Worm (Caenorhabditis elegans) whole organism, L1 larva: ENCODE results near the gene feh-1.
A peak's percentile ranks its signal among the peaks of the same experiment; 100 is the strongest.

Source experiments
- C04F5.9 ChIP-seq: sonication (generic microtip); optimal IDR thresholded peaks from 2 replicates; lab custom pipeline; 2016; ENCODE audit warnings: missing genetic modification characterization, missing compliant biosample characterization
- C16A3.4 ChIP-seq: fragments of 150-350 bp; optimal IDR thresholded peaks from 2 replicates; lab custom pipeline; 2014; ENCODE audit warnings: missing biosample characterization, missing genetic modification characterization
- Y116A8C.19 ChIP-seq: sonication (generic microtip); optimal IDR thresholded peaks from 2 replicates; lab custom pipeline; 2016; ENCODE audit warnings: missing compliant biosample characterization, missing genetic modification characterization, borderline replicate concordance
- aha-1 ChIP-seq: fragments of 150-350 bp; optimal IDR thresholded peaks from 2 replicates; lab custom pipeline; 2014; ENCODE audit warnings: missing biosample characterization, missing genetic modification characterization
- aly-2 ChIP-seq: fragments of 150-350 bp; optimal IDR thresholded peaks from 2 replicates; lab custom pipeline; 2014; ENCODE audit warnings: missing biosample characterization, missing genetic modification characterization
- ama-1 ChIP-seq: fragments of 150-350 bp; optimal IDR thresholded peaks from 2 replicates; lab custom pipeline; 2014
- blmp-1 ChIP-seq: fragments of 150-350 bp; optimal IDR thresholded peaks from 2 replicates; lab custom pipeline; 2014; ENCODE audit warnings: missing biosample characterization, missing genetic modification characterization
- ceh-8 ChIP-seq: fragments of 200-800 bp; sonication (Bioruptor generic); optimal IDR thresholded peaks from 2 replicates; lab custom pipeline; 2018; ENCODE audit warnings: mild to moderate bottlenecking, missing genetic modification characterization, moderate library complexity, missing compliant biosample characterization
- ceh-88 ChIP-seq: fragments of 200-800 bp; sonication (Bioruptor generic); IDR thresholded peaks from 2 replicates; pipeline ENCODE4 v1.3.6; 2022; ENCODE audit warnings: missing genetic modification characterization, missing compliant biosample characterization
- ceh-90 ChIP-seq: sonication (generic microtip); optimal IDR thresholded peaks from 2 replicates; lab custom pipeline; 2016; ENCODE audit warnings: missing genetic modification characterization, missing compliant biosample characterization
- ces-1 ChIP-seq: fragments of 150-350 bp; optimal IDR thresholded peaks from 2 replicates; lab custom pipeline; 2014; ENCODE audit warnings: missing biosample characterization, missing genetic modification reagents, missing genetic modification characterization
- dpl-1 ChIP-seq, 3 experiments: fragments of 150-350 bp in 2 of 3; sonication (generic microtip) in 1 of 3; optimal IDR thresholded peaks; 2 replicates each; lab custom pipeline; 2014 to 2017; ENCODE audit warnings: missing biosample characterization in 3 of 3, missing genetic modification characterization in 3 of 3, missing genetic modification reagents in 3 of 3
- efl-1 ChIP-seq, 4 experiments: fragments of 150-350 bp; optimal IDR thresholded peaks in 3 of 4; peaks in 1 of 4; 1 replicate in 1 of 4; 2 replicates in 3 of 4; lab custom pipeline; 2014; ENCODE audit warnings: missing biosample characterization in 2 of 4, missing genetic modification characterization in 2 of 4, missing genetic modification reagents in 2 of 4
- egl-13 ChIP-seq: sonication (generic microtip); optimal IDR thresholded peaks from 2 replicates; lab custom pipeline; 2016; ENCODE audit warnings: missing genotype, missing genetic modification reagents, missing genetic modification characterization, missing compliant biosample characterization
- egl-27 ChIP-seq, 2 experiments: fragments of 150-350 bp in 1 of 2; sonication (generic microtip); optimal IDR thresholded peaks; 3 replicates each; lab custom pipeline; 2017 to 2018; ENCODE audit warnings: missing biosample characterization in 2 of 2, missing genetic modification characterization in 2 of 2, missing genetic modification reagents in 2 of 2
- elt-2 ChIP-seq: sonication (generic microtip); optimal IDR thresholded peaks from 2 replicates; lab custom pipeline; 2016; ENCODE audit warnings: missing genetic modification characterization, mild to moderate bottlenecking, inconsistent platforms, missing compliant biosample characterization, missing genetic modification reagents
- elt-3 ChIP-seq, 6 experiments: fragments of 150-350 bp in 1 of 6; sonication (generic microtip); optimal IDR thresholded peaks; 2 replicates each; lab custom pipeline; 2017 to 2018; ENCODE audit warnings: missing biosample characterization in 6 of 6, missing genetic modification characterization in 6 of 6, inconsistent platforms in 1 of 6
- fkh-4 ChIP-seq: sonication (generic microtip); optimal IDR thresholded peaks from 2 replicates; lab custom pipeline; 2016; ENCODE audit warnings: missing compliant biosample characterization, missing genetic modification characterization, borderline replicate concordance
- fkh-8 ChIP-seq: sonication (generic microtip); optimal IDR thresholded peaks from 2 replicates; lab custom pipeline; 2016; ENCODE audit warnings: mild to moderate bottlenecking, missing genetic modification characterization, missing compliant biosample characterization
- grh-1 ChIP-seq: fragments of 200-800 bp; sonication (Bioruptor generic); IDR thresholded peaks from 2 replicates; pipeline ENCODE4 v1.3.6; 2022; ENCODE audit warnings: missing genetic modification reagents, missing genetic modification characterization, missing compliant biosample characterization
- hlh-4 ChIP-seq: sonication (generic microtip); optimal IDR thresholded peaks from 2 replicates; lab custom pipeline; 2016; ENCODE audit warnings: mild to moderate bottlenecking, missing genetic modification characterization, missing compliant biosample characterization
- hpl-2 ChIP-seq: fragments of 150-350 bp; optimal IDR thresholded peaks from 2 replicates; lab custom pipeline; 2014; ENCODE audit warnings: missing biosample characterization, missing genetic modification reagents, missing genetic modification characterization
- irx-1 ChIP-seq: sonication (generic microtip); optimal IDR thresholded peaks from 2 replicates; lab custom pipeline; 2016; ENCODE audit warnings: missing genetic modification characterization, missing compliant biosample characterization
- lin-13 ChIP-seq: fragments of 150-350 bp; optimal IDR thresholded peaks from 2 replicates; lab custom pipeline; 2014; ENCODE audit warnings: missing biosample characterization, missing genetic modification reagents, missing genetic modification characterization
- lin-35 ChIP-seq, 2 experiments: fragments of 150-350 bp; optimal IDR thresholded peaks; 2 replicates each; lab custom pipeline; 2014; ENCODE audit warnings: missing biosample characterization in 2 of 2, missing genetic modification characterization in 2 of 2, missing genetic modification reagents in 2 of 2
- lin-39 ChIP-seq: fragments of 150-350 bp; optimal IDR thresholded peaks from 2 replicates; lab custom pipeline; 2014; ENCODE audit warnings: missing biosample characterization, missing genetic modification reagents, missing genetic modification characterization
- lsy-2 ChIP-seq, 2 experiments: fragments of 150-350 bp; optimal IDR thresholded peaks; 2 replicates each; lab custom pipeline; 2014; ENCODE audit warnings: missing biosample characterization in 2 of 2, missing genetic modification characterization in 2 of 2
- mep-1 ChIP-seq: fragments of 150-350 bp; optimal IDR thresholded peaks from 2 replicates; lab custom pipeline; 2014; ENCODE audit warnings: missing biosample characterization, missing genetic modification characterization
- nhr-12 ChIP-seq: sonication (generic microtip); optimal IDR thresholded peaks from 2 replicates; lab custom pipeline; 2017; ENCODE audit warnings: missing biosample characterization, missing genetic modification characterization
- nhr-237 ChIP-seq: fragments of 150-350 bp; optimal IDR thresholded peaks from 2 replicates; lab custom pipeline; 2014; ENCODE audit warnings: missing biosample characterization, missing genetic modification characterization
- nhr-28 ChIP-seq: fragments of 150-350 bp; optimal IDR thresholded peaks from 2 replicates; lab custom pipeline; 2014; ENCODE audit warnings: missing biosample characterization, missing genetic modification characterization
- nhr-76 ChIP-seq: sonication (generic microtip); optimal IDR thresholded peaks from 2 replicates; lab custom pipeline; 2017; ENCODE audit warnings: missing biosample characterization, missing genetic modification characterization
- nhr-77 ChIP-seq: fragments of 150-350 bp; optimal IDR thresholded peaks from 2 replicates; lab custom pipeline; 2014; ENCODE audit warnings: missing biosample characterization, missing genetic modification characterization
- nhr-85 ChIP-seq: sonication (generic microtip); peaks from one replicate; lab custom pipeline; 2016; ENCODE audit warnings: missing genetic modification characterization, inconsistent platforms, missing compliant biosample characterization
- pqm-1 ChIP-seq: sonication (generic microtip); optimal IDR thresholded peaks from 3 replicates; lab custom pipeline; 2017; ENCODE audit warnings: missing biosample characterization, missing genetic modification characterization
- skn-1 ChIP-seq: fragments of 150-350 bp; optimal IDR thresholded peaks from 2 replicates; lab custom pipeline; 2014; ENCODE audit warnings: missing biosample characterization, missing genetic modification characterization
- snpc-4 ChIP-seq: fragments of 150-350 bp; optimal IDR thresholded peaks from 2 replicates; lab custom pipeline; 2014; ENCODE audit warnings: missing biosample characterization, missing genetic modification characterization
- snu-23 ChIP-seq: sonication (generic microtip); optimal IDR thresholded peaks from 2 replicates; lab custom pipeline; 2016; ENCODE audit warnings: missing genetic modification characterization, missing compliant biosample characterization
- sup-37 ChIP-seq: fragments of 200-800 bp; sonication (Bioruptor generic); optimal IDR thresholded peaks from 2 replicates; lab custom pipeline; 2018; ENCODE audit warnings: mild to moderate bottlenecking, missing genetic modification characterization, missing compliant biosample characterization
- unc-130 ChIP-seq: fragments of 150-350 bp; optimal IDR thresholded peaks from 2 replicates; lab custom pipeline; 2017; ENCODE audit warnings: missing biosample characterization, missing genetic modification characterization, inconsistent platforms
- unc-62 ChIP-seq: fragments of 150-350 bp; optimal IDR thresholded peaks from 2 replicates; lab custom pipeline; 2014; ENCODE audit warnings: missing biosample characterization, missing genetic modification reagents, missing genetic modification characterization
- unc-86 ChIP-seq: sonication (generic microtip); optimal IDR thresholded peaks from 2 replicates; lab custom pipeline; 2016; ENCODE audit warnings: missing genetic modification characterization, missing compliant biosample characterization
- xbp-1 ChIP-seq: sonication (generic microtip); optimal IDR thresholded peaks from 2 replicates; lab custom pipeline; 2016; ENCODE audit warnings: missing genetic modification characterization, missing compliant biosample characterization
- zag-1 ChIP-seq: fragments of 150-350 bp; optimal IDR thresholded peaks from 2 replicates; lab custom pipeline; 2014; ENCODE audit warnings: missing biosample characterization, missing genetic modification characterization
- ztf-4 ChIP-seq: fragments of 150-350 bp; optimal IDR thresholded peaks from 2 replicates; lab custom pipeline; 2014; ENCODE audit warnings: missing biosample characterization, missing genetic modification characterization

Gene feh-1

DNA sequence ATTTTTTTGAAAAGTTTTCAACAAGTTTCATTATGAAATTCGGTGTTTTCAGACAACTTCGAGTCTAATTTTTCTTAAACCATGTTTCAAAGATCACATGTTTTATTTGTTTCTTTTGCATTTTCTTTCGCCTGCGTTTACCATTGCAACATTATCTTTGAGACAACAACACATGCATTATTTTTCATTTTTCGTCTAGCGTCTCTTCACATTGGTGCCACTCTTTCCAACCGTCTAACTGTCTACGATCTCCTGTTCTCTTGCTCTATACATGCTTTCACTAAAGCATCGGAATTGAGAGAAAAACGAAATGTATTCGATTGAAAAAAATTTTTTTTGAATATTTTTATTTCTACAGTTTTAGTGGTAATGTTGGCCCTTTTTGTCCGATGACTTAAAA is 28.8 kb downstream of the feh-1 start (continued):
- TF ChIP-seq fkh-4 (tag; lab: Kevin White, UChicago) (no peak), nhr-237 (tag; lab: Kevin White, UChicago) (no peak), aha-1 (tag; lab: Kevin White, UChicago) (no peak)

DNA sequence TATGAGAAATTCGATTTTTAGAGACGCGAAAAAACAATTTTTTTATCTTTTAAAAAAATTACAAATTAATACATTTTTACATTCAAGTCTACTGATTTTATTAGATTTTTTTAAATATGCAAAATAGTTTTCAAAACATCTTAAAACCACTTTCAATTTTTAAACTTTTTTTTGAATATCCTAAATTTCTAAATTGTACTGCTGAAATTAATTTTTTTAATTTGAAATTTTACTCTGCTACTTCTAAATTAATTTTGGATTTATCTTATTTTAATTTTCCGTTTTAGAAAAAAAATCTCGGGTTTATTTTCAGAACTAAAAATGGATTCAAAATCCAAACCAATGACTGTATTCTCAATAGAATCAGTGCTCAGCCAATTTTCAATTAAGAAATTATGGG is 29.3 kb downstream of the feh-1 start, which contains the start of gene Y71H2B.8:
TSS of gene Y71H2B.8 (plus strand) at position 301 of the 400 bp plus-strand sequence.
- TF ChIP-seq hpl-2 (GFP tag; lab: Kevin White, UChicago) = no peak
- TF ChIP-seq pqm-1 (tag; lab: Kevin White, UChicago) = no peak
- TF ChIP-seq Y116A8C.19 (tag; lab: Kevin White, UChicago) = no peak
- no peak for TF ChIP-seq grh-1 (GFP tag; lab: Robert Waterston, UW)
- TF ChIP-seq egl-27 (tag; optimal IDR thresholded peaks at IDR 0.05; lab: Kevin White, UChicago) = no peak
- TF ChIP-seq ceh-8 = no peak
- TF ChIP-seq lin-39 (tag; lab: Kevin White, UChicago) = no peak
- TF ChIP-seq blmp-1 (tag; lab: Kevin White, UChicago) = no peak
- TF ChIP-seq irx-1 (tag; lab: Kevin White, UChicago) = no peak
- TF ChIP-seq nhr-237 (tag; lab: Kevin White, UChicago) = no peak
- TF ChIP-seq xbp-1 (tag; lab: Kevin White, UChicago) = no peak
- TF ChIP-seq nhr-28 = no peak
- TF ChIP-seq egl-13 = no peak
- no peak for TF ChIP-seq mep-1 (tag; lab: Kevin White, UChicago)
- TF ChIP-seq skn-1 (tag; lab: Kevin White, UChicago) = no peak
- no peak for TF ChIP-seq snu-23 (GFP tag; lab: Kevin White, UChicago)
- TF ChIP-seq dpl-1 (GFP tag; optimal IDR thresholded peaks at IDR 0.05; lab: Kevin White, UChicago) = no peak
- TF ChIP-seq unc-62 (GFP tag; lab: Kevin White, UChicago) = no peak
- TF ChIP-seq lsy-2 (tag; optimal IDR thresholded peaks at IDR 0.05; lab: Kevin White, UChicago) = no peak
- TF ChIP-seq unc-86 = no peak

DNA sequence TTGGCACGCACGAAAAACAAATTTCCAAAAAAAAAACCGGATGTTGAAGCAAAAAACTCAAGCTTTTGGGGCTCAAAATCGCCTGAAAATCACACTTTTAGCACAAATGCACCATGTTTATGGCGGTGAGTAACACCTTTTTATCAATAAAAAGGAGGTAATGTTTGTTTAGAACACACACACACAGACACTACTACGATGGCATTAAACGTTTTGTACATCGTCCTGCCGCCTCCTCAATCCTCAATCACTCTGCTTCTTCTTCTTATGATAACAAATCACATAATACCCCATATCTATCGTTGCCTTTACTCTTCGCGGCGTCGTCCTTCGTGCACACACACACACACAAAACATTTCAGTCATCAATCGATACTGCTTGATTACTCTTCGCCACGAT is 36.5 kb downstream of the feh-1 start, which contains the start of gene gpa-17:
TSS of gene gpa-17 (plus strand) at position 363 of the 400 bp plus-strand sequence.
- TF ChIP-seq lin-13 (GFP tag; lab: Kevin White, UChicago) = no peak
- no peak for TF ChIP-seq efl-1 (optimal IDR thresholded peaks at IDR 0.05; lab: Kevin White, UChicago)
- TF ChIP-seq efl-1 (GFP tag; optimal IDR thresholded peaks at IDR 0.05 in 1 of 2; lab: Kevin White, UChicago) = peak in 1 of 2 experiments; percentile 63
- TF ChIP-seq elt-2 (tag; lab: Kevin White, UChicago) = peak; percentile 18
- no peak for TF ChIP-seq C16A3.4 (tag; lab: Kevin White, UChicago)
- TF ChIP-seq snpc-4 = no peak
- peak; percentile 3 for TF ChIP-seq pqm-1 (tag; lab: Kevin White, UChicago)
- no peak for TF ChIP-seq unc-62 (GFP tag; lab: Kevin White, UChicago)
- TF ChIP-seq lin-35 (GFP tag; optimal IDR thresholded peaks at IDR 0.05; lab: Kevin White, UChicago) = peak in 1 of 2 experiments; percentile 24
- no peak for TF ChIP-seq ceh-8
- TF ChIP-seq, all 84 proteins: peak for 4

DNA sequence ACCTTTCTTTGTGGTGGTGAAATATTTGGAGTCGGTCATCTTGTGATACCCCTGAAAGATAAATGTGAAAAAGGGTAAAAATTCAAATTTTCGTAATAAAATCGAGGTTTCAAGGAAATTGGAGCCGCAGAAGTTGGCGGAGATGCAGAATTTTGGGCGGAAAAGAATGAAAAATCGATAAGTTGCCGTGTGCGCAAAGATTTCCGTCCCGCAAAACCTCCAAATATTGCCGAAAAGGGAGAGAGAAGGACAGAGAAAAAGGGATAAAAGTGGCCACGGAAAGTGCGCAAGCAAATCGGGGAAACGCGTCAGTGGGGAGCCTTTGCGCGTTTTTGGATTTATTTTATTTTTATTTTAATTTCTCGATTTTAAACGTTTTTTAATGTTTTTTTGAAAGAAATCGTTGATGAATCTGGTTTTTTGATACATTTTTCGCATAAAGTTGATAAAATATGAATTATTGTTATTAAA is 47.3 kb downstream of the feh-1 start, which contains the start of gene apb-1:
TSS of gene apb-1 (minus strand) at position 51 of the 471 bp plus-strand sequence.
- TF ChIP-seq nhr-28 (no peak), ztf-4 (peak; percentile 72), nhr-76 (tag; lab: Kevin White, UChicago) (no peak), Y116A8C.19 (tag; lab: Kevin White, UChicago) (no peak), unc-130 (peak; percentile 76), sup-37 (peak; percentile 84), efl-1 (optimal IDR thresholded peaks at IDR 0.05; lab: Kevin White, UChicago) (peak; percentile 85 to 88), efl-1 (GFP tag; optimal IDR thresholded peaks at IDR 0.05 in 1 of 2; lab: Kevin White, UChicago) (peak; percentile 83 to 98), aly-2 (peak; percentile 91), ama-1 (lab: Kevin White, UChicago) (peak; percentile 72), C04F5.9 (tag; lab: Kevin White, UChicago) (peak; percentile 83), elt-2 (tag; lab: Kevin White, UChicago) (no peak), ces-1 (no peak), ceh-90 (tag; lab: Kevin White, UChicago) (peak; percentile 29), zag-1 (tag; lab: Kevin White, UChicago) (peak; percentile 75), nhr-77 (tag; lab: Kevin White, UChicago) (peak; percentile 66), pqm-1 (tag; lab: Kevin White, UChicago) (no peak), fkh-8 (peak; percentile 98), fkh-4 (tag; lab: Kevin White, UChicago) (peak; percentile 50), elt-3 (tag; optimal IDR thresholded peaks at IDR 0.05; lab: Kevin White, UChicago) (peak in 2 of 6 experiments; percentile 90 to 92), ceh-88 (GFP tag; lab: Robert Waterston, UW) (peak; percentile 82), hlh-4 (tag; lab: Kevin White, UChicago) (no peak), nhr-85 (tag; lab: Kevin White, UChicago) (peak; percentile 97), snpc-4 (peak; percentile 89), nhr-12 (tag; lab: Kevin White, UChicago) (no peak), lin-39 (tag; lab: Kevin White, UChicago) (peak; percentile 95)
